Worm (Caenorhabditis elegans): ENCODE data around the gene kdin-1.
"Not testable (repeated sequence)": the region's sequence is repeated elsewhere in the genome, so short reads cannot be mapped to it uniquely, and the experiment has no call there.

kdin-1 gene

ce11 chrIV:11062984-11063613 is 24.6 kb downstream of the kdin-1 start:
- TF ChIP-seq hmg-1.1 (GFP tag; IDR thresholded peaks at IDR 0.05) (no peak), T26A8.4 (GFP tag; IDR thresholded peaks at IDR 0.05) (peak; percentile 66; the same call in 1 of the 2 replicates), ctbp-1 (GFP tag; IDR thresholded peaks at IDR 0.05) (no peak), unc-62 (GFP tag; optimal IDR thresholded peaks at IDR 0.05 in 1 of 2) (peak in 1 of 2 experiments; percentile 94), unc-62 (tag; optimal IDR thresholded peaks at IDR 0.05) (no peak), nhr-28 (tag; optimal IDR thresholded peaks at IDR 0.05) (no peak), Y5F2A.4 (GFP tag; optimal IDR thresholded peaks at IDR 0.05) (no peak), lsy-2 (tag; optimal IDR thresholded peaks at IDR 0.05) (no peak), zfp-3 (GFP tag; conservative IDR thresholded peaks at IDR 0.05) (no peak), ama-1 (optimal IDR thresholded peaks at IDR 0.05) (peak; percentile 48), daf-16 (GFP tag; optimal IDR thresholded peaks at IDR 0.05) (peak in 1 of 2 experiments; percentile 78), daf-16 (tag; optimal IDR thresholded peaks at IDR 0.05) (no peak), ceh-32 (tag; optimal IDR thresholded peaks at IDR 0.05; ENCODE audit: poor library complexity) (no peak), rbr-2 (tag; optimal IDR thresholded peaks at IDR 0.05) (no peak), dmd-8 (GFP tag; IDR thresholded peaks at IDR 0.05) (no peak)

ce11 chrIV:11063962-11064361 is 25.5 kb downstream of the kdin-1 start, which contains the start of gene ttr-16:
Gene ttr-16, minus strand, starts transcription at chrIV:11064137.
- no peak for TF ChIP-seq mes-2 (tag; optimal IDR thresholded peaks at IDR 0.05; ENCODE audit: poor library complexity, severe bottlenecking)
- peak; percentile 67 for TF ChIP-seq nhr-11 (tag; optimal IDR thresholded peaks at IDR 0.05)
- peak in 1 of 2 experiments; percentile 91 for TF ChIP-seq daf-16 (GFP tag; optimal IDR thresholded peaks at IDR 0.05)
- TF ChIP-seq daf-16 (tag; optimal IDR thresholded peaks at IDR 0.05): no peak
- peak; percentile 57 for TF ChIP-seq ama-1 (optimal IDR thresholded peaks at IDR 0.05)
- no peak for TF ChIP-seq dmd-9 (GFP tag; IDR thresholded peaks at IDR 0.05)

ce11 chrIV:11067003-11067402 is 28.5 kb downstream of the kdin-1 start, which contains the start of gene ttr-17:
Gene ttr-17, minus strand, starts transcription at chrIV:11067026.
- TF ChIP-seq daf-19 (GFP tag; conservative IDR thresholded peaks at IDR 0.05) (no peak), daf-16 (GFP tag; optimal IDR thresholded peaks at IDR 0.05) (peak in 1 of 2 experiments; percentile 83), daf-16 (tag; optimal IDR thresholded peaks at IDR 0.05) (no peak), zfp-2 (tag; optimal IDR thresholded peaks at IDR 0.05) (no peak)

ce11 chrIV:11068314-11068713 is 29.9 kb downstream of the kdin-1 start:
- TF ChIP-seq dmd-9 (GFP tag; IDR thresholded peaks at IDR 0.05): no peak
- TF ChIP-seq ceh-20 (GFP tag; IDR thresholded peaks at IDR 0.05): peak; percentile 79
- TF ChIP-seq nhr-11 (tag; optimal IDR thresholded peaks at IDR 0.05): peak; percentile 93
- TF ChIP-seq unc-130 (GFP tag; optimal IDR thresholded peaks at IDR 0.05): no peak
- TF ChIP-seq Y5F2A.4 (GFP tag; optimal IDR thresholded peaks at IDR 0.05): no peak
- no peak for TF ChIP-seq hif-1 (tag; optimal IDR thresholded peaks at IDR 0.05)
- TF ChIP-seq nhr-111 (GFP tag; optimal IDR thresholded peaks at IDR 0.05): no peak
- no peak for TF ChIP-seq vab-7 (GFP tag; IDR thresholded peaks at IDR 0.05)
- peak; percentile 57 for TF ChIP-seq hlh-30 (tag; optimal IDR thresholded peaks at IDR 0.05; ENCODE audit: insufficient read depth)
- TF ChIP-seq hlh-11 (tag; optimal IDR thresholded peaks at IDR 0.05): peak; percentile 42
- no peak for TF ChIP-seq zag-1 (tag; optimal IDR thresholded peaks at IDR 0.05)
- peak in 1 of 2 experiments; percentile 96 for TF ChIP-seq daf-16 (GFP tag; optimal IDR thresholded peaks at IDR 0.05)
- TF ChIP-seq daf-16 (tag; optimal IDR thresholded peaks at IDR 0.05): no peak
- TF ChIP-seq unc-62 (GFP tag; optimal IDR thresholded peaks at IDR 0.05 in 1 of 2): peak in 1 of 2 experiments; percentile 100
- no peak for TF ChIP-seq unc-62 (tag; optimal IDR thresholded peaks at IDR 0.05)

ce11 chrIV:11070895-11071294 is 32.4 kb downstream of the kdin-1 start:
- peak in 1 of 2 experiments; percentile 96 for TF ChIP-seq unc-62 (GFP tag; optimal IDR thresholded peaks at IDR 0.05 in 1 of 2)
- not testable (repeated sequence) for TF ChIP-seq unc-62 (tag; optimal IDR thresholded peaks at IDR 0.05)
- peak; percentile 46 for TF ChIP-seq zag-1 (tag; optimal IDR thresholded peaks at IDR 0.05)

ce11 chrIV:11078482-11078881 is 40.0 kb downstream of the kdin-1 start, which contains the start of gene Y5F2A.4:
Gene Y5F2A.4, minus strand, starts transcription at chrIV:11078582.
- TF ChIP-seq rbr-2 (tag; optimal IDR thresholded peaks at IDR 0.05) (no peak), nhr-28 (tag; optimal IDR thresholded peaks at IDR 0.05) (no peak), madf-5 (GFP tag; IDR thresholded peaks at IDR 0.05) (no peak), ceh-82 (tag; optimal IDR thresholded peaks at IDR 0.05) (no peak), lin-38 (GFP tag; IDR thresholded peaks at IDR 0.05) (no peak), fkh-10 (GFP tag; optimal IDR thresholded peaks at IDR 0.05) (no peak), ceh-44 (GFP tag; IDR thresholded peaks at IDR 0.05) (no peak), T26A8.4 (GFP tag; IDR thresholded peaks at IDR 0.05) (no peak), nhr-42 (GFP tag; IDR thresholded peaks at IDR 0.05) (no peak), jun-1 (tag; optimal IDR thresholded peaks at IDR 0.05) (no peak), mxl-2 (GFP tag; conservative IDR thresholded peaks at IDR 0.05) (no peak), sdz-12 (GFP tag; optimal IDR thresholded peaks at IDR 0.05) (no peak)
